Worm (Caenorhabditis elegans) whole organism, dauer: ENCODE results near the gene T28F3.8.

ENCODE experiments used
- unc-62 ChIP-seq: sonication (generic microtip); optimal IDR thresholded peaks from 2 replicates; lab custom pipeline; 2017; ENCODE audit warnings: missing biosample characterization, missing genetic modification reagents, missing genetic modification characterization

The T28F3.8 gene

DNA sequence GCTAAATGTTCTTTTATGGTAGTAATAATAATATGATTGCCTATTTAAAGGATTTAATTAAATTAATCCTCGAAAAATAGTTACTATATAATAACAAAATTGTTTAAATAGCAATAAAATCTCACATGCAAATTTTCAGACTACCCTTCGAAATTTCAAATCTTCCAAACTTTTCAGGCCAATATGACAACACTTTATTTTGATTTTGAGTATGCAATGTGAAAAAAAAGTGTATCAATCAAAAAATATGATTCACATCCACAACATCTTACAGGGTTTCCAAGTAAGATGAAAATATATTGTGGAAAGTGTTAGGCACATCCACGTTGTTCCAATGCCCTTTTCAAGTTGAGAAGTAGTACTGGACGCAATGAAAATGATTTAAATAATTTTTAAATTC, 4.7 kb upstream of the T28F3.8 start, which contains the start of gene snf-9:
snf-9 (plus strand) TSS at position 301 of the 400 bp plus-strand sequence.
- no peak for TF ChIP-seq unc-62

DNA sequence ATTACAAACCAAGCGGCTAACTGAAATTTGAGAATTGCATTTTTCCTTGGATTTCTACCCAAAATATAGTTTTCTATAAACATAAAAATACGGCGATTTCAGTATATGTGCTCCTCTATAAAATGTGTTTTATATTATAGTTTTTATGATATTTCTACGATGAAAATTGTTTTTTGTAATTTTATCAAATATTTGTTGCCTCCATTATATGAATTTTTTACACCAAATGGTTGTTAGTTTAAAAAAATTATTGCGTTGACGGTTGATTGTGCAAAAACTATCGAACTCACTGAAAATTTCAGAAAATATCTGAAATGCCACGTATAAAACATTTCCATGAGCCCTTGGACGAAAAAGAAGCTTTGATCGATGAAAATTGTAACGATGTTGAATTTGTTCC, 1.1 kb upstream of the T28F3.8 start, which contains the start of gene T28F3.9:
T28F3.9 (plus strand) TSS at position 301 of the 400 bp plus-strand sequence.
- no peak for TF ChIP-seq unc-62

DNA sequence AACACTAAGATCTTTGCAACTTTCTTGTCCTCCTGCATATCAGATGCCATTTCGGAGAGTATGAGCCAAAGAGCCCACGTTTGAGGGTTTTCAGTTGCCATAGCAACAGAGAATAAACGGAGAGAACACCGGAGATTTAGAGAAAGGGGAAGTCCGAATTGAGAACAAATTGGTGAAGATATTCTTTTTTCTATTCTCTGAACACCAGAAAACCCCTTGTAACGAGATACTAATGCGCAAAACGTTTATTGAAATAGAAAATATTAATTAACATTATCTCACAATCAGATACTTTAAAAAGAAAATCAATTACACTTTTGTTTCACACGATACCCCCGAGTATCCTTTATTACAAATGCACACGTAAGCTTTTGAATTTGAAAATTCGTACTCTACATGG, 5.2 kb downstream of the T28F3.8 start, which contains the start of gene ifta-2:
ifta-2 (minus strand) TSS at position 101 of the 400 bp plus-strand sequence.
- no peak for TF ChIP-seq unc-62

- no peak for TF ChIP-seq unc-62
These were observed 12.6 kb downstream of the T28F3.8 start, which contains the start of gene T28F3.5 for ce11 chrIV:17294489-17294888. Gene T28F3.5 (plus strand): TSS chrIV:17294789.

DNA sequence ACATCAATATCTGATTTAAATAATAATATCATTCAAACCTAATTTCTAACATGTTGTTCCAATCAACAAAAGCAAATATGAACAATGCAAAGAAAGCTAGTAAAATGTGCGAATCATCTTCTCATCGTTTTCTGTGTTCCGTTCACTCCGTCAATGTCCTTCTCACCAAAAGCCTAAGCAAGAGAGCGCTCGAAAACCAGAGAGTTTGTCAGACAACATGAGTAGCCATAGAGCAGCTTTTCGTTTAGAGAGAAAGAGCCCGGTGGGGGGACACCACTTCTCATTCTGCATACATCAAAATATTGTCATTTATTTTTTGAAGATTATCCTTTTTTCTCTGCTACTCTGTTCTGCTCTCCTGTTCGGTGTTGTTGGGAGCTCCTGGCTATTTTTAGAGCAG, 13.4 kb downstream of the T28F3.8 start:
- TF ChIP-seq unc-62 = no peak

ce11 chrIV:17293068-17293467, 14.1 kb downstream of the T28F3.8 start:
- TF ChIP-seq unc-62 = no peak

ce11 chrIV:17292350-17292749, 14.8 kb downstream of the T28F3.8 start:
- no peak for TF ChIP-seq unc-62

ce11 chrIV:17291629-17292199, 15.4 kb downstream of the T28F3.8 start, which contains the start of the genes T28F3.11 and slc-17.4:
Gene T28F3.11 (minus strand): TSS chrIV:17291679.
Gene slc-17.4 (minus strand): TSS chrIV:17291733.
- TF ChIP-seq unc-62 = no peak

- no peak for TF ChIP-seq unc-62
These were observed 19.0 kb downstream of the T28F3.8 start, which contains the start of gene zipt-7.1 for ce11 chrIV:17287908-17288675. Gene zipt-7.1 (minus strand): TSS chrIV:17288139.

DNA sequence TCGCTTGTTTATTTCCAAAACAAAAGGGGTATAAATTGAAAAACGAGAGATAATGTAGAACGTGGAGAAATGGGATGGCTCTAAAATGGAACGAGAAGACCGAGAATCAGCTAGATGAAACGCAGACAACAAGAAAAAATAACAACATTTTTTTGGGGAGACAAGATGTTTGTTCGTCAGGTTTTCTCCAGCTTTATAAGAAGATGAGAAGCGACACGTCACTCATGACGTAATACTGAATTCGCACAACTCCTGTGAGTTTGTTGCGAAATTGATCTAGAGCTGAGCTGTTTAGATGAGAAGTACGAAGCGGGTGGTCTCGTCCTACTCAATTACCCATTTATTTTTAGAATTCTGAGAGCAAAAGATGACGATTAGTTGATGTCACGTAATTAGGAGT, 21.9 kb downstream of the T28F3.8 start:
- no peak for TF ChIP-seq unc-62

DNA sequence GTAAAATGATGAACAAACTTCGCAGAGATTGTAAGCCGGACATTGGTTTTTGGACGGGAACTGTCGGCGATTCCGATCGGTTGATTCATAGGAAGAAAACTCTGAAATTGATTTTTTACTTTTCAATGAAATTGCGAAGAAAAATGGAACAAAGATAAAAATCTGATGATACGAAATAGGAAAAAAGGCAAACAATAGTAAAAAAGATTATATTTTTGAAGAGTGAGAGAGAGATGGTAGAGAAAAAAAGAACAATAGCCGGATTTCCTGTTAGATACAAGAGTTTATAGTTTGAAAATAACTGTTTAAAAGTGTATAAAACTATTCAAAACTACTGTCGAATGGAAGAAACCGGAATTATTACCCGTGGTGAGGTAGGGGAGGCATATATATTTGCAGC, 23.0 kb downstream of the T28F3.8 start, which contains the start of gene nra-1:
nra-1 (minus strand) TSS at position 101 of the 400 bp plus-strand sequence.
- TF ChIP-seq unc-62 = no peak

ce11 chrIV:17281060-17282021, 25.8 kb downstream of the T28F3.8 start:
- no peak for TF ChIP-seq unc-62

ce11 chrIV:17280441-17280939, 26.6 kb downstream of the T28F3.8 start:
- TF ChIP-seq unc-62 = no peak

ce11 chrIV:17279592-17280440, 27.3 kb downstream of the T28F3.8 start:
- TF ChIP-seq unc-62 = no peak
